Fruit fly (Drosophila melanogaster): ENCODE results near the gene CG13607.

DNA sequence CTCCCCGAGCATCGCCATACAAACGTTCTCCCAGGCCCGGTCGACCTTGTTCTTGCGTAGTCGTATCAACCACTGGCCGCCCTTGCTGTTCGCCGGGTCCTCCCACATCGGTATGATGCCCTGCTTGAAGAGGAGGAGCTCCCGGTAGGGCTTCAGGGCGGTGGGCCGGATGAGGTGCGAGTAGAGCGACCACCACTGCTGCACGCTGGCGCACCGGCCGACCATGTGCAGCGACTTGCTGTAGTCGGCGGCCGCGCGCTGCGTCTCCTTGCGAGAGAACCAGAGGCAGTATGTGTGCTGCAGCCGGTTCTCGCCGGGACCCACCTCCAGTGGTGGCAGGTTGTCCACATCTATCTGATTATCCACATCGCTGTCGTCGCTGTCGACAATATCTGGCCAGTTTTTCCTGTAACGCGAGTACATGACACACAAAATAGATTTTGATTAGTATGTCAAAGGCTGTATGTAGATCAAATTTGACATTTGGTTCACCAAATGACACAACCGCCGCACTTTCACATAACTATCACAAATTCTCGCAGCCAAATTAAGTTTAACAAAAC, 9.2 kb downstream of the CG13607 start, which contains the start of gene CG10694:
- TF ChIP-seq seq (GFP tag; IDR thresholded peaks at IDR 0.05) (no peak), Hr39 (optimal IDR thresholded peaks at IDR 0.05) (no peak), CG2120 (GFP tag; optimal IDR thresholded peaks at IDR 0.05) (no peak), CG2116 (GFP tag; optimal IDR thresholded peaks at IDR 0.05) (no peak), Ada2b (GFP tag; IDR thresholded peaks at IDR 0.05) (no peak), CG13287 (GFP tag; IDR thresholded peaks at IDR 0.05; ENCODE audit: partially characterized antibody) (no peak), CG3407 (GFP tag; optimal IDR thresholded peaks at IDR 0.05) (no peak), tna (GFP tag; IDR thresholded peaks at IDR 0.05; ENCODE audit: partially characterized antibody) (no peak), cas (GFP tag; IDR thresholded peaks at IDR 0.05) (no peak), dmrt99B (tag; optimal IDR thresholded peaks at IDR 0.05) (no peak)
